Worm (Caenorhabditis elegans): ENCODE measurements around the gene srz-102.

DNA sequence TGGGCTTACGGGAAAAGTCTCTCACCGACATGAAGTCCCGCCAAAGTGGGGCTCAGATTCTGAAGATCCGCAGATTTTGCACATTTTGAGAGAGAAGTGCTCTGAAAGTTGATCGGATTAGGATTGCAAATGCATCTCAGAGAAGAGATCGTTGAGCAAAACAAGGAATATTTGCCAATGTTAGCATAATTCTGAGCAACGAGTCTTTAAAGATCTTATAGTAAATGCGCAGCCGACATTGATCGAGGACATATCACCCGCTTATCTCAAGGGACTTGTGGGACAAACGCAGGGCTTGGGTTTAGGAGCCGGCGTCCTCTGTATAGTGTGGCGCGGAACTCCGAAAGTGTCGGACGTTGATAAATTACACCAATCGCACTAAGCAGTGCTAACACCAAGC is 36.4 kb downstream of the srz-102 start, which contains the start of gene nhr-112:
- TF ChIP-seq nhr-12 (tag; optimal IDR thresholded peaks at IDR 0.05) (no peak), blmp-1 (tag; optimal IDR thresholded peaks at IDR 0.05) (no peak), zag-1 (tag; optimal IDR thresholded peaks at IDR 0.05) (no peak), lin-39 (tag; optimal IDR thresholded peaks at IDR 0.05) (no peak), ces-1 (GFP tag; optimal IDR thresholded peaks at IDR 0.05) (no peak), lin-13 (GFP tag; optimal IDR thresholded peaks at IDR 0.05) (no peak), xbp-1 (tag; optimal IDR thresholded peaks at IDR 0.05) (no peak), elt-3 (tag; optimal IDR thresholded peaks at IDR 0.05) (no peak), hpl-2 (GFP tag; optimal IDR thresholded peaks at IDR 0.05) (no peak)
